Fruit fly (Drosophila melanogaster): ENCODE data around the gene bark.

dm6 chr2L:3831694-3832093 lies 44.7 kb downstream of the bark start:
- no peak for TF ChIP-seq psq (GFP tag; optimal IDR thresholded peaks at IDR 0.05)
- TF ChIP-seq Hr78 (GFP tag; optimal IDR thresholded peaks at IDR 0.05): no peak
- no peak for TF ChIP-seq usp (GFP tag; optimal IDR thresholded peaks at IDR 0.05)
- TF ChIP-seq CG9705 (GFP tag; optimal IDR thresholded peaks at IDR 0.05): no peak
- no peak for TF ChIP-seq Jra (GFP tag; optimal IDR thresholded peaks at IDR 0.05)
- TF ChIP-seq Dfd (GFP tag; optimal IDR thresholded peaks at IDR 0.05): no peak
- TF ChIP-seq h (GFP tag; optimal IDR thresholded peaks at IDR 0.05): no peak

Measured in whole organism, wandering third instar larva.